Worm (Caenorhabditis elegans) whole organism, L1 larva: ENCODE measurements around the gene nhr-126.
A peak's percentile ranks its signal among the peaks of the same experiment; 100 is the strongest.

ENCODE experiments used
- F16B12.6 ChIP-seq: fragments of 150-350 bp; optimal IDR thresholded peaks from 2 replicates; lab custom pipeline; 2014; ENCODE audit warnings: missing biosample characterization, missing genetic modification characterization
- aha-1 ChIP-seq: fragments of 150-350 bp; optimal IDR thresholded peaks from 2 replicates; lab custom pipeline; 2014; ENCODE audit warnings: missing biosample characterization, missing genetic modification characterization
- aly-2 ChIP-seq: fragments of 150-350 bp; optimal IDR thresholded peaks from 2 replicates; lab custom pipeline; 2014; ENCODE audit warnings: missing biosample characterization, missing genetic modification characterization
- blmp-1 ChIP-seq: fragments of 150-350 bp; optimal IDR thresholded peaks from 2 replicates; lab custom pipeline; 2014; ENCODE audit warnings: missing biosample characterization, missing genetic modification characterization
- ceh-82 ChIP-seq, 3 experiments: fragments of 150-350 bp in 1 of 3; sonication (generic microtip) in 2 of 3; optimal IDR thresholded peaks; 2 replicates each; lab custom pipeline; 2014 to 2017; ENCODE audit warnings: missing biosample characterization in 3 of 3, missing genetic modification characterization in 3 of 3
- ceh-88 ChIP-seq: fragments of 200-800 bp; sonication (Bioruptor generic); IDR thresholded peaks from 2 replicates; pipeline ENCODE4 v1.3.6; 2022; ENCODE audit warnings: missing genetic modification characterization, missing compliant biosample characterization
- ceh-90 ChIP-seq: sonication (generic microtip); optimal IDR thresholded peaks from 2 replicates; lab custom pipeline; 2016; ENCODE audit warnings: missing genetic modification characterization, missing compliant biosample characterization
- ces-1 ChIP-seq: fragments of 150-350 bp; optimal IDR thresholded peaks from 2 replicates; lab custom pipeline; 2014; ENCODE audit warnings: missing biosample characterization, missing genetic modification reagents, missing genetic modification characterization
- dpl-1 ChIP-seq, 3 experiments: fragments of 150-350 bp in 2 of 3; sonication (generic microtip) in 1 of 3; optimal IDR thresholded peaks; 2 replicates each; lab custom pipeline; 2014 to 2017; ENCODE audit warnings: missing biosample characterization in 3 of 3, missing genetic modification characterization in 3 of 3, missing genetic modification reagents in 3 of 3
- dsc-1 ChIP-seq: sonication (generic microtip); optimal IDR thresholded peaks from 2 replicates; lab custom pipeline; 2016; ENCODE audit warnings: mild to moderate bottlenecking, missing genetic modification characterization, missing compliant biosample characterization
- efl-1 ChIP-seq, 4 experiments: fragments of 150-350 bp; optimal IDR thresholded peaks in 3 of 4; peaks in 1 of 4; 1 replicate in 1 of 4; 2 replicates in 3 of 4; lab custom pipeline; 2014; ENCODE audit warnings: missing biosample characterization in 2 of 4, missing genetic modification characterization in 2 of 4, missing genetic modification reagents in 2 of 4
- egl-27 ChIP-seq, 2 experiments: fragments of 150-350 bp in 1 of 2; sonication (generic microtip); optimal IDR thresholded peaks; 3 replicates each; lab custom pipeline; 2017 to 2018; ENCODE audit warnings: missing biosample characterization in 2 of 2, missing genetic modification characterization in 2 of 2, missing genetic modification reagents in 2 of 2
- elt-2 ChIP-seq: sonication (generic microtip); optimal IDR thresholded peaks from 2 replicates; lab custom pipeline; 2016; ENCODE audit warnings: missing genetic modification characterization, mild to moderate bottlenecking, inconsistent platforms, missing compliant biosample characterization, missing genetic modification reagents
- fkh-10 ChIP-seq: sonication (generic microtip); optimal IDR thresholded peaks from 2 replicates; lab custom pipeline; 2017; ENCODE audit warnings: missing biosample characterization, missing genetic modification reagents, missing genetic modification characterization
- fkh-4 ChIP-seq: sonication (generic microtip); optimal IDR thresholded peaks from 2 replicates; lab custom pipeline; 2016; ENCODE audit warnings: missing compliant biosample characterization, missing genetic modification characterization, borderline replicate concordance
- fkh-8 ChIP-seq: sonication (generic microtip); optimal IDR thresholded peaks from 2 replicates; lab custom pipeline; 2016; ENCODE audit warnings: mild to moderate bottlenecking, missing genetic modification characterization, missing compliant biosample characterization
- jun-1 ChIP-seq: fragments of 150-350 bp; optimal IDR thresholded peaks from 2 replicates; lab custom pipeline; 2014; ENCODE audit warnings: missing biosample characterization, missing genetic modification reagents, missing genetic modification characterization
- lin-14 ChIP-seq: fragments of 200-800 bp; sonication (Bioruptor generic); optimal IDR thresholded peaks from 2 replicates; lab custom pipeline; 2018; ENCODE audit warnings: mild to moderate bottlenecking, missing genetic modification characterization, moderate library complexity, missing compliant biosample characterization
- lin-35 ChIP-seq, 2 experiments: fragments of 150-350 bp; optimal IDR thresholded peaks; 2 replicates each; lab custom pipeline; 2014; ENCODE audit warnings: missing biosample characterization in 2 of 2, missing genetic modification characterization in 2 of 2, missing genetic modification reagents in 2 of 2
- lin-39 ChIP-seq: fragments of 150-350 bp; optimal IDR thresholded peaks from 2 replicates; lab custom pipeline; 2014; ENCODE audit warnings: missing biosample characterization, missing genetic modification reagents, missing genetic modification characterization
- lir-3 ChIP-seq: sonication (generic microtip); optimal IDR thresholded peaks from 2 replicates; lab custom pipeline; 2016; ENCODE audit warnings: mild to moderate bottlenecking, missing genetic modification characterization, moderate library complexity, missing compliant biosample characterization; ENCODE audit not compliant: poor library complexity
- lsy-2 ChIP-seq, 2 experiments: fragments of 150-350 bp; optimal IDR thresholded peaks; 2 replicates each; lab custom pipeline; 2014; ENCODE audit warnings: missing biosample characterization in 2 of 2, missing genetic modification characterization in 2 of 2
- mdl-1 ChIP-seq, 2 experiments: fragments of 150-350 bp; optimal IDR thresholded peaks; 2 replicates each; lab custom pipeline; 2014 to 2017; ENCODE audit warnings: missing biosample characterization in 2 of 2, missing genetic modification characterization in 2 of 2, inconsistent platforms in 1 of 2
- mep-1 ChIP-seq: fragments of 150-350 bp; optimal IDR thresholded peaks from 2 replicates; lab custom pipeline; 2014; ENCODE audit warnings: missing biosample characterization, missing genetic modification characterization
- nhr-19 ChIP-seq: fragments of 200-800 bp; sonication (Bioruptor generic); conservative IDR thresholded peaks from 2 replicates; pipeline ENCODE4 v1.3.6; 2022; ENCODE audit warnings: missing genetic modification characterization, missing compliant biosample characterization
- nhr-20 ChIP-seq: sonication (generic microtip); optimal IDR thresholded peaks from 2 replicates; lab custom pipeline; 2016; ENCODE audit warnings: mild to moderate bottlenecking, missing genetic modification characterization, missing compliant biosample characterization
- nhr-237 ChIP-seq: fragments of 150-350 bp; optimal IDR thresholded peaks from 2 replicates; lab custom pipeline; 2014; ENCODE audit warnings: missing biosample characterization, missing genetic modification characterization
- nhr-47 ChIP-seq: sonication (generic microtip); optimal IDR thresholded peaks from 2 replicates; lab custom pipeline; 2016; ENCODE audit warnings: mild to moderate bottlenecking, missing genetic modification characterization, moderate library complexity, missing compliant biosample characterization
- nhr-71 ChIP-seq: sonication (generic microtip); optimal IDR thresholded peaks from 2 replicates; lab custom pipeline; 2016; ENCODE audit warnings: mild to moderate bottlenecking, missing genetic modification characterization, moderate library complexity, missing compliant biosample characterization
- nhr-76 ChIP-seq: sonication (generic microtip); optimal IDR thresholded peaks from 2 replicates; lab custom pipeline; 2017; ENCODE audit warnings: missing biosample characterization, missing genetic modification characterization
- nhr-77 ChIP-seq: fragments of 150-350 bp; optimal IDR thresholded peaks from 2 replicates; lab custom pipeline; 2014; ENCODE audit warnings: missing biosample characterization, missing genetic modification characterization
- nhr-85 ChIP-seq: sonication (generic microtip); peaks from one replicate; lab custom pipeline; 2016; ENCODE audit warnings: missing genetic modification characterization, inconsistent platforms, missing compliant biosample characterization
- nhr-90 ChIP-seq: sonication (generic microtip); optimal IDR thresholded peaks from 2 replicates; lab custom pipeline; 2016; ENCODE audit warnings: mild to moderate bottlenecking, missing genetic modification characterization, missing compliant biosample characterization; ENCODE audit not compliant: poor library complexity
- pax-3 ChIP-seq: fragments of 200-800 bp; sonication (Bioruptor generic); optimal IDR thresholded peaks from 2 replicates; lab custom pipeline; 2018; ENCODE audit warnings: mild to moderate bottlenecking, missing genetic modification characterization, moderate library complexity, missing compliant biosample characterization
- rnt-1 ChIP-seq: sonication (generic microtip); optimal IDR thresholded peaks from 2 replicates; lab custom pipeline; 2016; ENCODE audit warnings: mild to moderate bottlenecking, missing genetic modification characterization, moderate library complexity, missing compliant biosample characterization
- skn-1 ChIP-seq: fragments of 150-350 bp; optimal IDR thresholded peaks from 2 replicates; lab custom pipeline; 2014; ENCODE audit warnings: missing biosample characterization, missing genetic modification characterization
- snu-23 ChIP-seq: sonication (generic microtip); optimal IDR thresholded peaks from 2 replicates; lab custom pipeline; 2016; ENCODE audit warnings: missing genetic modification characterization, missing compliant biosample characterization
- swsn-7 ChIP-seq: sonication (generic microtip); optimal IDR thresholded peaks from 2 replicates; lab custom pipeline; 2016; ENCODE audit warnings: missing genetic modification characterization, missing compliant biosample characterization
- unc-62 ChIP-seq: fragments of 150-350 bp; optimal IDR thresholded peaks from 2 replicates; lab custom pipeline; 2014; ENCODE audit warnings: missing biosample characterization, missing genetic modification reagents, missing genetic modification characterization
- vab-15 ChIP-seq: sonication (generic microtip); optimal IDR thresholded peaks from 2 replicates; lab custom pipeline; 2017; ENCODE audit warnings: missing genotype, mild to moderate bottlenecking, missing genetic modification characterization, missing compliant biosample characterization
- zag-1 ChIP-seq: fragments of 150-350 bp; optimal IDR thresholded peaks from 2 replicates; lab custom pipeline; 2014; ENCODE audit warnings: missing biosample characterization, missing genetic modification characterization
- zip-4 ChIP-seq: fragments of 200-800 bp; sonication (Bioruptor generic); optimal IDR thresholded peaks from 2 replicates; lab custom pipeline; 2018; ENCODE audit warnings: mild to moderate bottlenecking, missing genetic modification characterization, moderate library complexity, missing compliant biosample characterization

Gene nhr-126

ce11 chrV:2215352-2215751, 13.5 kb upstream of the nhr-126 start, which contains the start of gene nstp-8:
Gene nstp-8, plus strand, starts transcription at chrV:2215652.
- peak; percentile 30 for TF ChIP-seq blmp-1 (tag; lab: Kevin White, UChicago)
- no peak for TF ChIP-seq zag-1 (tag; lab: Kevin White, UChicago)
- TF ChIP-seq, all 84 proteins: peak for 1

ce11 chrV:2216927-2217326, 12.0 kb upstream of the nhr-126 start:
- no peak for TF ChIP-seq ceh-90 (tag; lab: Kevin White, UChicago)
- no peak for TF ChIP-seq snu-23
- no peak for TF ChIP-seq nhr-237
- no peak for TF ChIP-seq aha-1 (tag; lab: Kevin White, UChicago)
- no peak for TF ChIP-seq lin-39 (tag; lab: Kevin White, UChicago)
- TF ChIP-seq nhr-76 (tag; lab: Kevin White, UChicago), result no peak
- no peak for TF ChIP-seq nhr-47 (tag; lab: Kevin White, UChicago)
- no peak for TF ChIP-seq pax-3
- no peak for TF ChIP-seq nhr-20
- TF ChIP-seq dsc-1 (tag; lab: Kevin White, UChicago), result no peak
- no peak for TF ChIP-seq lin-35 (GFP tag; optimal IDR thresholded peaks at IDR 0.05; lab: Kevin White, UChicago)
- TF ChIP-seq aly-2 (tag; lab: Kevin White, UChicago), result no peak
- no peak for TF ChIP-seq fkh-10 (GFP tag; lab: Kevin White, UChicago)
- TF ChIP-seq zag-1 (tag; lab: Kevin White, UChicago), result no peak
- TF ChIP-seq fkh-4, result no peak
- no peak for TF ChIP-seq unc-62 (GFP tag; lab: Kevin White, UChicago)
- no peak for TF ChIP-seq egl-27 (tag; optimal IDR thresholded peaks at IDR 0.05; lab: Kevin White, UChicago)
- TF ChIP-seq, all 84 proteins: peak for 0

ce11 chrV:2218803-2219202, 10.1 kb upstream of the nhr-126 start, which contains the start of gene nhr-56:
Gene nhr-56, plus strand, starts transcription at chrV:2219004.
- TF ChIP-seq ceh-88 (GFP tag; lab: Robert Waterston, UW), result no peak
- TF ChIP-seq dpl-1 (GFP tag; optimal IDR thresholded peaks at IDR 0.05; lab: Kevin White, UChicago), result peak in 1 of 3 experiments; percentile 21
- TF ChIP-seq mep-1 (tag; lab: Kevin White, UChicago), result peak; percentile 60
- peak in 1 of 2 experiments; percentile 63 for TF ChIP-seq lin-35 (GFP tag; optimal IDR thresholded peaks at IDR 0.05; lab: Kevin White, UChicago)
- TF ChIP-seq nhr-20, result peak; percentile 80
- TF ChIP-seq snu-23, result peak; percentile 56
- peak; percentile 66 for TF ChIP-seq skn-1 (tag; lab: Kevin White, UChicago)
- peak; percentile 23 for TF ChIP-seq nhr-47 (tag; lab: Kevin White, UChicago)
- TF ChIP-seq nhr-71 (tag; lab: Kevin White, UChicago), result peak; percentile 62
- no peak for TF ChIP-seq rnt-1 (tag; lab: Kevin White, UChicago)
- peak; percentile 38 for TF ChIP-seq nhr-90
- peak; percentile 32 for TF ChIP-seq swsn-7 (tag; lab: Kevin White, UChicago)
- TF ChIP-seq ces-1, result no peak
- peak; percentile 11 to 37 (median 13) for TF ChIP-seq ceh-82 (tag; optimal IDR thresholded peaks at IDR 0.05; lab: Kevin White, UChicago)
- TF ChIP-seq nhr-77 (tag; lab: Kevin White, UChicago), result peak; percentile 15
- peak; percentile 68 for TF ChIP-seq zip-4
- no peak for TF ChIP-seq fkh-4
- peak; percentile 72 for TF ChIP-seq nhr-85
- TF ChIP-seq fkh-8, result peak; percentile 19
- TF ChIP-seq nhr-19 (GFP tag; lab: Robert Waterston, UW), result peak; percentile 14; the same call in 1 of the 2 replicates
- peak; percentile 27 for TF ChIP-seq elt-2 (tag; lab: Kevin White, UChicago)
- no peak for TF ChIP-seq lin-14 (GFP tag; lab: Kevin White, UChicago)
- peak in 1 of 2 experiments; percentile 42 for TF ChIP-seq lsy-2 (tag; optimal IDR thresholded peaks at IDR 0.05; lab: Kevin White, UChicago)
- TF ChIP-seq jun-1 (tag; lab: Kevin White, UChicago), result peak; percentile 34
- peak; percentile 23 to 28 for TF ChIP-seq efl-1 (optimal IDR thresholded peaks at IDR 0.05; lab: Kevin White, UChicago)
- TF ChIP-seq efl-1 (GFP tag; optimal IDR thresholded peaks at IDR 0.05 in 1 of 2; lab: Kevin White, UChicago), result peak; percentile 3 to 87
- no peak for TF ChIP-seq F16B12.6
- no peak for TF ChIP-seq vab-15 (tag; lab: Kevin White, UChicago)
- TF ChIP-seq lir-3, result no peak
- TF ChIP-seq mdl-1 (tag; optimal IDR thresholded peaks at IDR 0.05; lab: Kevin White, UChicago), result peak in 1 of 2 experiments; percentile 38
- TF ChIP-seq blmp-1 (tag; lab: Kevin White, UChicago), result peak; percentile 39
